Fruit fly (Drosophila melanogaster) whole organism, embryonic: Measurements from ENCODE around the gene CG33230.

ENCODE experiments used
- Aef1 ChIP-seq: fragments of 200-800 bp; sonication (Bioruptor generic); IDR thresholded peaks from 3 replicates; pipeline ENCODE4 v1.3.6; 2022; ENCODE audit warnings: missing biosample characterization, missing genetic modification characterization
- B-H2 ChIP-seq: fragments of 200-800 bp; sonication (Bioruptor generic); optimal IDR thresholded peaks from 2 replicates; lab custom pipeline; 2018; ENCODE audit warnings: missing biosample characterization, mild to moderate bottlenecking, missing genetic modification characterization
- CG11247 ChIP-seq: fragments of 200-800 bp; sonication (Bioruptor generic); IDR thresholded peaks from 2 replicates; pipeline ENCODE4 v1.3.6; 2022; ENCODE audit warnings: missing biosample characterization, missing genetic modification characterization
- CG11504 ChIP-seq: fragments of 200-800 bp; sonication (Bioruptor generic); optimal IDR thresholded peaks from 3 replicates; lab custom pipeline; 2019; ENCODE audit warnings: missing biosample characterization, mild to moderate bottlenecking, missing genetic modification characterization, moderate library complexity
- CG11560 ChIP-seq: fragments of 200-800 bp; sonication (Bioruptor generic); IDR thresholded peaks from 3 replicates; pipeline ENCODE4 v1.3.6; 2022; ENCODE audit warnings: missing biosample characterization, missing genetic modification characterization
- CG12071 ChIP-seq: fragments of 200-800 bp; sonication (Bioruptor generic); optimal IDR thresholded peaks from 3 replicates; lab custom pipeline; 2018; ENCODE audit warnings: missing biosample characterization, mild to moderate bottlenecking, missing genetic modification characterization
- CG12236 ChIP-seq: fragments of 200-800 bp; sonication (Bioruptor generic); optimal IDR thresholded peaks from 2 replicates; lab custom pipeline; 2016; ENCODE audit warnings: missing biosample characterization, missing genetic modification characterization
- CG12744 ChIP-seq: fragments of 200-800 bp; sonication (Bioruptor generic); optimal IDR thresholded peaks from 2 replicates; lab custom pipeline; 2016; ENCODE audit warnings: missing biosample characterization, missing genetic modification characterization
- CG13287 ChIP-seq: fragments of 200-800 bp; sonication (Bioruptor generic); IDR thresholded peaks from 2 replicates; pipeline ENCODE4 v1.3.6; 2022; ENCODE audit warnings: missing biosample characterization, missing genetic modification characterization; ENCODE audit not compliant: partially characterized antibody
- CG15011 ChIP-seq: fragments of 200-800 bp; sonication (Bioruptor generic); optimal IDR thresholded peaks from 3 replicates; lab custom pipeline; 2018; ENCODE audit warnings: missing biosample characterization, mild to moderate bottlenecking, missing genetic modification characterization
- CG3163 ChIP-seq: fragments of 200-800 bp; sonication (Bioruptor generic); optimal IDR thresholded peaks from 3 replicates; lab custom pipeline; 2016; ENCODE audit warnings: missing biosample characterization, missing genetic modification characterization
- CG3407 ChIP-seq: fragments of 200-800 bp; sonication (Bioruptor generic); optimal IDR thresholded peaks from 2 replicates; lab custom pipeline; 2018; ENCODE audit warnings: missing biosample characterization, mild to moderate bottlenecking, missing genetic modification characterization
- CG4328 ChIP-seq: fragments of 200-800 bp; sonication (Bioruptor generic); optimal IDR thresholded peaks from 3 replicates; lab custom pipeline; 2017; ENCODE audit warnings: missing biosample characterization, missing genetic modification reagents, missing genetic modification characterization
- CG4360 ChIP-seq: fragments of 200-800 bp; sonication (Bioruptor generic); IDR thresholded peaks from 2 replicates; pipeline ENCODE4 v1.3.6; 2022; ENCODE audit warnings: missing biosample characterization, missing genetic modification characterization
- CG5180 ChIP-seq: fragments of 200-800 bp; sonication (Bioruptor generic); optimal IDR thresholded peaks from 3 replicates; lab custom pipeline; 2017; ENCODE audit warnings: missing biosample characterization, missing genetic modification characterization, mild to moderate bottlenecking, moderate library complexity, missing genetic modification reagents
- CG6813 ChIP-seq: fragments of 200-800 bp; sonication (Bioruptor generic); optimal IDR thresholded peaks from 2 replicates; lab custom pipeline; 2017; ENCODE audit warnings: missing biosample characterization, missing genetic modification characterization, mild to moderate bottlenecking, moderate library complexity, missing genetic modification reagents
- CG7839 ChIP-seq: fragments of 200-800 bp; sonication (Bioruptor generic); optimal IDR thresholded peaks from 3 replicates; lab custom pipeline; 2018; ENCODE audit warnings: missing biosample characterization, mild to moderate bottlenecking, missing genetic modification characterization, moderate library complexity
- D19A ChIP-seq: fragments of 200-800 bp; optimal IDR thresholded peaks from 3 replicates; lab custom pipeline; 2019; ENCODE audit warnings: missing biosample characterization, mild to moderate bottlenecking, missing genetic modification characterization, moderate library complexity
- Dll ChIP-seq: fragments of 200-800 bp; sonication (Bioruptor generic); IDR thresholded peaks from 4 replicates; pipeline ENCODE4 v1.3.6; 2022; ENCODE audit warnings: missing biosample characterization, missing genetic modification characterization; ENCODE audit not compliant: partially characterized antibody
- Mrtf ChIP-seq: fragments of 200-800 bp; sonication (Bioruptor generic); IDR thresholded peaks from 3 replicates; pipeline ENCODE4 v1.3.6; 2022; ENCODE audit warnings: missing biosample characterization, missing genetic modification characterization
- NC2β ChIP-seq: fragments of 200-800 bp; sonication (Bioruptor generic); optimal IDR thresholded peaks from 2 replicates; lab custom pipeline; 2016; ENCODE audit warnings: missing biosample characterization, missing genetic modification characterization
- Neu2 ChIP-seq: fragments of 200-800 bp; sonication (Bioruptor generic); optimal IDR thresholded peaks from 3 replicates; lab custom pipeline; 2016; ENCODE audit warnings: missing biosample characterization, missing genetic modification characterization, borderline replicate concordance
- Pdp1 ChIP-seq, 2 experiments: fragments of 200-800 bp; sonication (Bioruptor generic); optimal IDR thresholded peaks; 3 replicates each; lab custom pipeline; 2016; ENCODE audit warnings: missing biosample characterization in 2 of 2, missing genetic modification characterization in 2 of 2, mild to moderate bottlenecking in 1 of 2, moderate library complexity in 1 of 2
- Poxn ChIP-seq: fragments of 200-800 bp; sonication (Bioruptor generic); IDR thresholded peaks from 2 replicates; pipeline ENCODE4 v1.3.6; 2022; ENCODE audit warnings: missing biosample characterization, missing genetic modification characterization
- Sox100B ChIP-seq: fragments of 200-800 bp; sonication (Bioruptor generic); optimal IDR thresholded peaks from 3 replicates; lab custom pipeline; 2018; ENCODE audit warnings: missing biosample characterization, mild to moderate bottlenecking, missing genetic modification characterization
- ab ChIP-seq: fragments of 200-800 bp; sonication (Bioruptor generic); optimal IDR thresholded peaks from 2 replicates; lab custom pipeline; 2016; ENCODE audit warnings: missing biosample characterization, missing genetic modification characterization
- ap ChIP-seq: fragments of 200-800 bp; sonication (Bioruptor generic); IDR thresholded peaks from 2 replicates; pipeline ENCODE4 v1.3.6; 2022; ENCODE audit warnings: missing biosample characterization, missing genetic modification characterization
- bsh ChIP-seq, 2 experiments: fragments of 200-800 bp; sonication (Bioruptor generic); optimal IDR thresholded peaks; 2 replicates each; lab custom pipeline; 2017 to 2018; ENCODE audit warnings: mild to moderate bottlenecking in 2 of 2, missing biosample characterization in 2 of 2, missing genetic modification characterization in 2 of 2, moderate library complexity in 1 of 2
- btn ChIP-seq: fragments of 200-800 bp; sonication (Bioruptor generic); optimal IDR thresholded peaks from 2 replicates; lab custom pipeline; 2016; ENCODE audit warnings: missing biosample characterization, missing genetic modification characterization
- caup ChIP-seq: fragments of 200-800 bp; sonication (Bioruptor generic); optimal IDR thresholded peaks from 3 replicates; lab custom pipeline; 2017; ENCODE audit warnings: missing biosample characterization, mild to moderate bottlenecking, missing genetic modification characterization, moderate library complexity; ENCODE audit not compliant: severe bottlenecking
- crc ChIP-seq: fragments of 200-800 bp; sonication (Bioruptor generic); optimal IDR thresholded peaks from 2 replicates; lab custom pipeline; 2016; ENCODE audit warnings: missing biosample characterization, missing genetic modification characterization
- dan ChIP-seq: fragments of 200-800 bp; sonication (Bioruptor generic); IDR thresholded peaks from 2 replicates; pipeline ENCODE4 v1.3.6; 2022; ENCODE audit warnings: missing biosample characterization, missing genetic modification characterization
- dmrt11E ChIP-seq: fragments of 200-800 bp; sonication (Bioruptor generic); optimal IDR thresholded peaks from 3 replicates; lab custom pipeline; 2018; ENCODE audit warnings: missing biosample characterization, mild to moderate bottlenecking, missing genetic modification characterization, moderate library complexity
- dmrt99B ChIP-seq: fragments of 200-800 bp; sonication (Bioruptor generic); optimal IDR thresholded peaks from 2 replicates; lab custom pipeline; 2018; ENCODE audit warnings: missing biosample characterization, mild to moderate bottlenecking, missing genetic modification characterization, moderate library complexity
- esg ChIP-seq: fragments of 200-800 bp; sonication (Bioruptor generic); conservative IDR thresholded peaks from 2 replicates; pipeline ENCODE4 v1.3.6; 2022; ENCODE audit warnings: missing biosample characterization, missing genetic modification characterization
- gce ChIP-seq: fragments of 200-800 bp; sonication (Bioruptor generic); IDR thresholded peaks from 3 replicates; pipeline ENCODE4 v1.3.6; 2022; ENCODE audit warnings: missing biosample characterization, missing genetic modification characterization
- gcm2 ChIP-seq: fragments of 200-800 bp; sonication (Bioruptor generic); optimal IDR thresholded peaks from 2 replicates; lab custom pipeline; 2016; ENCODE audit warnings: missing biosample characterization, missing genetic modification characterization
- hbn ChIP-seq: fragments of 200-800 bp; sonication (Bioruptor generic); IDR thresholded peaks from 2 replicates; pipeline ENCODE4 v1.3.6; 2022; ENCODE audit warnings: missing biosample characterization, missing genetic modification characterization; ENCODE audit not compliant: partially characterized antibody
- klu ChIP-seq: fragments of 200-800 bp; sonication (Bioruptor generic); IDR thresholded peaks from 2 replicates; pipeline ENCODE4 v1.3.6; 2022; ENCODE audit warnings: missing biosample characterization, missing genetic modification characterization
- luna ChIP-seq: fragments of 200-800 bp; sonication (Bioruptor generic); optimal IDR thresholded peaks from 2 replicates; lab custom pipeline; 2016; ENCODE audit warnings: missing biosample characterization, missing genetic modification characterization
- maf-S ChIP-seq: fragments of 200-800 bp; sonication (Bioruptor generic); optimal IDR thresholded peaks from 2 replicates; lab custom pipeline; 2016; ENCODE audit warnings: missing biosample characterization, missing genetic modification characterization
- mld ChIP-seq: fragments of 200-800 bp; sonication (Bioruptor generic); IDR thresholded peaks from 3 replicates; pipeline ENCODE4 v1.3.6; 2022; ENCODE audit warnings: missing biosample characterization, missing genetic modification characterization; ENCODE audit not compliant: partially characterized antibody
- org-1 ChIP-seq: fragments of 200-800 bp; sonication (Bioruptor generic); optimal IDR thresholded peaks from 2 replicates; lab custom pipeline; 2017; ENCODE audit warnings: missing biosample characterization, missing genetic modification characterization
- pfk ChIP-seq: fragments of 200-800 bp; sonication (Bioruptor generic); optimal IDR thresholded peaks from 2 replicates; lab custom pipeline; 2018; ENCODE audit warnings: missing biosample characterization, mild to moderate bottlenecking, missing genetic modification characterization, moderate library complexity
- pnt ChIP-seq: fragments of 200-800 bp; sonication (Bioruptor generic); optimal IDR thresholded peaks from 3 replicates; lab custom pipeline; 2016; ENCODE audit warnings: missing biosample characterization, missing genetic modification characterization
- slp2 ChIP-seq: fragments of 200-800 bp; sonication (Bioruptor generic); optimal IDR thresholded peaks from 2 replicates; lab custom pipeline; 2016; ENCODE audit warnings: missing biosample characterization, missing genetic modification characterization
- tgo ChIP-seq: fragments of 200-800 bp; sonication (Bioruptor generic); IDR thresholded peaks from 3 replicates; pipeline ENCODE4 v1.3.6; 2022; ENCODE audit warnings: missing biosample characterization, missing genetic modification characterization
- trem ChIP-seq: fragments of 200-800 bp; optimal IDR thresholded peaks from 3 replicates; lab custom pipeline; 2019; ENCODE audit warnings: missing biosample characterization, mild to moderate bottlenecking, missing genetic modification characterization, moderate library complexity
- twi ChIP-seq: fragments of 200-800 bp; optimal IDR thresholded peaks from 2 replicates; lab custom pipeline; 2019; ENCODE audit warnings: missing biosample characterization, mild to moderate bottlenecking, missing genetic modification characterization, moderate library complexity
- unc-4 ChIP-seq: fragments of 200-800 bp; sonication (Bioruptor generic); IDR thresholded peaks from 2 replicates; pipeline ENCODE4 v1.3.6; 2022; ENCODE audit warnings: missing biosample characterization, missing genetic modification characterization; ENCODE audit not compliant: partially characterized antibody

The CG33230 gene

DNA sequence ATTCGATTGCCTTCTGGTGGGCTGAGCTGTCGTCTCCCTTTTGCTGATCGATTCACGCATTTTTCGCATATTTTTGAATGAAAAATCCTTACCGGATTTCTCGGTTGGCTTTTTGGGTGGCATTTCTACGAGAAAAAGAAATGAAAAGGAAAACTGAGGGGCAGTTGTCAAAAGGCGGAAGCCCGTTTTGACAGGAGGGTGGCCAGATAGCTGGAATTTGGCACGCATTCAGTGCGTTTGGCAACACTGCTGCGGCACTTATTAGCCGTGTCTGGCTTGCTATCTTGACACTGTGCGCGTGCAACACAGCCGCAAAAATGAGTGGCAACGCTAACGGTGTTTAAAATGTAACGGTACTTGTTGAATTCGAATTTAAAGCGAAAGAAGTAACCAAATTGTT, 50.3 kb downstream of the CG33230 start, which contains the start of gene RpL23A (continued):
- TF ChIP-seq CG3163 (GFP tag; lab: Kevin White, UChicago) = peak; percentile 90
- TF ChIP-seq trem (tag; lab: Kevin White, UChicago) = peak; percentile 91
- peak; percentile 92 to 93 for TF ChIP-seq Pdp1 (GFP tag; optimal IDR thresholded peaks at IDR 0.05; lab: Kevin White, UChicago)
- TF ChIP-seq CG7839 (tag; lab: Kevin White, UChicago) = peak; percentile 91
- peak in 1 of 2 experiments; percentile 86 for TF ChIP-seq bsh (GFP tag; optimal IDR thresholded peaks at IDR 0.05; lab: Kevin White, UChicago)
- peak; percentile 89 for TF ChIP-seq CG11504 (tag; lab: Kevin White, UChicago)
- peak; percentile 93 for TF ChIP-seq CG3407 (GFP tag; lab: Kevin White, UChicago)
- TF ChIP-seq maf-S (GFP tag; lab: Kevin White, UChicago) = peak; percentile 96
- peak; percentile 81 for TF ChIP-seq ab (GFP tag; lab: Kevin White, UChicago)
- TF ChIP-seq Neu2 (GFP tag; lab: Kevin White, UChicago) = peak; percentile 89
- peak; percentile 86 for TF ChIP-seq dmrt11E
- TF ChIP-seq luna = peak; percentile 96
- peak; percentile 80 for TF ChIP-seq dmrt99B
- peak; percentile 88 for TF ChIP-seq gce (GFP tag; lab: Robert Waterston, UW)
- peak; percentile 85 for TF ChIP-seq ap (GFP tag; lab: Robert Waterston, UW)
- TF ChIP-seq CG4360 (GFP tag; lab: Robert Waterston, UW) = peak; percentile 48
- TF ChIP-seq twi = peak; percentile 80
- peak; percentile 63 for TF ChIP-seq Poxn
- peak; percentile 48 for TF ChIP-seq unc-4 (GFP tag; lab: Robert Waterston, UW)
- TF ChIP-seq btn (GFP tag; lab: Kevin White, UChicago) = peak; percentile 92
- peak; percentile 65 for TF ChIP-seq CG13287 (GFP tag; lab: Robert Waterston, UW)
- TF ChIP-seq gcm2 (GFP tag; lab: Kevin White, UChicago) = peak; percentile 90
- no peak for TF ChIP-seq Sox100B (GFP tag; lab: Kevin White, UChicago)
- peak; percentile 90 for TF ChIP-seq Mrtf
- peak; percentile 90 for TF ChIP-seq tgo (GFP tag; lab: Robert Waterston, UW)
- peak; percentile 88 for TF ChIP-seq CG11560 (tag; lab: Robert Waterston, UW)
- no peak; the same call in 1 of the 2 replicates for TF ChIP-seq dan
- peak; percentile 97 for TF ChIP-seq CG11247 (GFP tag; lab: Robert Waterston, UW)
- TF ChIP-seq slp2 (GFP tag; lab: Kevin White, UChicago) = peak; percentile 95
- TF ChIP-seq pnt (GFP tag; lab: Kevin White, UChicago) = peak; percentile 90
- peak; percentile 97 for TF ChIP-seq B-H2 (GFP tag; lab: Kevin White, UChicago)
- peak; percentile 95 for TF ChIP-seq crc (GFP tag; lab: Kevin White, UChicago)
- TF ChIP-seq CG12236 (GFP tag; lab: Kevin White, UChicago) = peak; percentile 89
- peak; percentile 82 for TF ChIP-seq pfk (GFP tag; lab: Kevin White, UChicago)
- no peak for TF ChIP-seq Dll (GFP tag; lab: Robert Waterston, UW)
- peak; percentile 96 for TF ChIP-seq CG4328 (GFP tag; lab: Kevin White, UChicago)
- TF ChIP-seq esg = peak; percentile 66
- TF ChIP-seq Aef1 (GFP tag; lab: Robert Waterston, UW) = peak; percentile 93
- peak; percentile 76 for TF ChIP-seq CG5180 (GFP tag; lab: Kevin White, UChicago)
- TF ChIP-seq CG12744 (GFP tag; lab: Kevin White, UChicago) = peak; percentile 95
- TF ChIP-seq CG15011 = peak; percentile 92
- TF ChIP-seq NC2β (GFP tag; lab: Kevin White, UChicago) = peak; percentile 100
- TF ChIP-seq mld (GFP tag; lab: Robert Waterston, UW) = no peak
- TF ChIP-seq klu = peak; percentile 88
- no peak for TF ChIP-seq hbn (GFP tag; lab: Robert Waterston, UW)
- peak; percentile 93 for TF ChIP-seq org-1 (GFP tag; lab: Kevin White, UChicago)
- peak; percentile 63 for TF ChIP-seq D19A (tag; lab: Kevin White, UChicago)
- TF ChIP-seq CG6813 (GFP tag; lab: Kevin White, UChicago) = peak; percentile 96
- TF ChIP-seq caup (GFP tag; lab: Kevin White, UChicago) = peak; percentile 99
- peak; percentile 92 for TF ChIP-seq CG12071
